Fruit fly (Drosophila melanogaster) Kc167 (cell line): Measurements from ENCODE around the gene CREG.

Source experiments
- Myc ChIP-seq: fragments of >200 bp; optimal IDR thresholded peaks from 2 replicates; lab custom pipeline; 2017; ENCODE audit warnings: missing external identifiers
- h ChIP-seq: fragments of >200 bp; optimal IDR thresholded peaks from 3 replicates; lab custom pipeline; 2018; ENCODE audit warnings: missing external identifiers
- psq ChIP-seq: fragments of >200 bp; optimal IDR thresholded peaks from 2 replicates; lab custom pipeline; 2017; ENCODE audit warnings: missing external identifiers
- ttk ChIP-seq: sonication (Bioruptor generic); optimal IDR thresholded peaks from 2 replicates; lab custom pipeline; 2017; ENCODE audit warnings: missing external identifiers

DNA sequence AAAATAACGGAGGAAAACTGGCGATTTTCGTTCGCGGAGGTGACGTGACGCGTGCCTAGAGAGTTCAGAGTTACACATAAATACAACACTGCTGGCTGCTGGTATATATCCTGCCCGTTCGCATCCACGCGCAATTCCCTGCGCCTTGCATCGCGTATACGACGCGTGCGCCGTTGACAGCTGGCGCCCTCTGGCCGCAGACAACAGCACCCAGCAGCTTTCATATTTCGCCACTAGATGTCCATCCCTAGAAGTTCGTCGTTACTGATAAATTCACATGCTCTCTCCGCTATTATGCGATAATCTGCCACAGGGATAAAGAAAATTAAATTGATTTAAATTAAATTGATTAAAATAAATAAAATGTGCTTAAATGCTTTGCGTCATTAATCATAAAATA lies 8.0 kb upstream of the CREG start, which contains the start of gene Sur-8:
- TF ChIP-seq h = no peak
- no peak for TF ChIP-seq ttk (lab: Kevin White, UChicago)
- TF ChIP-seq Myc (lab: Kevin White, UChicago) = no peak
- no peak for TF ChIP-seq psq (lab: Kevin White, UChicago)
